Worm (Caenorhabditis elegans): ENCODE data around the gene R166.2.

DNA sequence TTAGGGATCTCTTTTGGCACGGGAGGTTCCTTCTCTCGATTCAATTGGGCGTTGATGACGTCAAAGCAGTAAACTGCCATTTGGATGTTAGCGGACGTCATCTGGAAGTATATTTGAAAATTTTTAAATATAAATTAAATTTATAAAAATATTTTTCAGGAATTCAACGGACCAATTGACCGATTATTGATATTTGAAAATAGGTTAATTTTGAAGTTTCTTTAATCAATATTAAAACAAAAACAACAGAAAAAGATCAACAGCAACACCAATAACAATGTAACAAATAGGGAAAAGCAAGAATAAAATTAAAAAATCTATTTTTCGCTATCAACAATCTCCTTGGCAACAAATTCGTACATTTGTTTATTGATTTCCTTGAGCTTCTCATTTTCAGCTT, 1.8 kb upstream of the R166.2 start, which contains the start of gene R166.3:
- TF ChIP-seq tab-1 (GFP tag; IDR thresholded peaks at IDR 0.05), result no peak
- no peak for TF ChIP-seq ztf-23 (GFP tag; IDR thresholded peaks at IDR 0.05)
- no peak for TF ChIP-seq flt-1 (GFP tag; IDR thresholded peaks at IDR 0.05)
- TF ChIP-seq cog-1 (tag; optimal IDR thresholded peaks at IDR 0.05), result no peak
- TF ChIP-seq T22C8.4 (GFP tag; IDR thresholded peaks at IDR 0.05), result no peak

Measured in whole organism, midembryonic.